Fruit fly (Drosophila melanogaster): ENCODE measurements around the gene Gdap1.

Gene Gdap1

dm6 chr3L:5186807-5187571, 45.2 kb downstream of the Gdap1 start (continued):
- TF ChIP-seq CG4360 (GFP tag; IDR thresholded peaks at IDR 0.05) (peak; percentile 70), CG8290 (GFP tag; optimal IDR thresholded peaks at IDR 0.05) (peak; percentile 83), CG8290 (tag; optimal IDR thresholded peaks at IDR 0.05) (peak in 1 of 2 experiments; percentile 98), Med (GFP tag) (peak; percentile 97), CG1832 (GFP tag; optimal IDR thresholded peaks at IDR 0.05) (peak; percentile 28), slbo (GFP tag; IDR thresholded peaks at IDR 0.05) (peak; percentile 88), pnt (GFP tag; optimal IDR thresholded peaks at IDR 0.05) (peak; percentile 87), sr (GFP tag; IDR thresholded peaks at IDR 0.05) (peak; percentile 59; the same call in 1 of the 3 replicates), Trl (optimal IDR thresholded peaks at IDR 0.05) (peak in 1 of 2 experiments; percentile 8), Trl (GFP tag; optimal IDR thresholded peaks at IDR 0.05) (peak; percentile 88), Oli (tag; optimal IDR thresholded peaks at IDR 0.05) (peak; percentile 93), CG17328 (GFP tag; IDR thresholded peaks at IDR 0.05) (peak; percentile 95), CG15696 (tag; optimal IDR thresholded peaks at IDR 0.05) (peak; percentile 75), sc (optimal IDR thresholded peaks at IDR 0.05) (no peak), sc (GFP tag; optimal IDR thresholded peaks at IDR 0.05) (peak; percentile 82), Taf1 (GFP tag; IDR thresholded peaks at IDR 0.05) (peak; percentile 54; the same call in 1 of the 2 replicates), CG6175 (GFP tag; IDR thresholded peaks at IDR 0.05) (peak; percentile 74; the same call in 2 of the 3 replicates), pho (GFP tag; optimal IDR thresholded peaks at IDR 0.05) (peak; percentile 73), lmd (GFP tag; IDR thresholded peaks at IDR 0.05) (peak; percentile 91), NK7.1 (GFP tag; optimal IDR thresholded peaks at IDR 0.05) (peak; percentile 67), CG4730 (GFP tag; IDR thresholded peaks at IDR 0.05) (peak; percentile 81), C15 (GFP tag; IDR thresholded peaks at IDR 0.05) (peak; percentile 11; the same call in 1 of the 3 replicates), Opbp (GFP tag; IDR thresholded peaks at IDR 0.05; ENCODE audit: partially characterized antibody) (no peak), Hey (tag; optimal IDR thresholded peaks at IDR 0.05) (peak; percentile 50), NC2α (GFP tag; optimal IDR thresholded peaks at IDR 0.05) (peak; percentile 59), CkIIα-i1 (GFP tag; IDR thresholded peaks at IDR 0.05) (no peak), BtbVII (GFP tag; optimal IDR thresholded peaks at IDR 0.05) (peak; percentile 83), salm (tag; optimal IDR thresholded peaks at IDR 0.05) (peak; percentile 83), vvl (GFP tag; IDR thresholded peaks at IDR 0.05) (peak; percentile 95), CG31388 (GFP tag; optimal IDR thresholded peaks at IDR 0.05) (peak; percentile 48), fd102C (GFP tag; optimal IDR thresholded peaks at IDR 0.05) (peak; percentile 73), chinmo (GFP tag; IDR thresholded peaks at IDR 0.05; ENCODE audit: partially characterized antibody) (peak; percentile 79; the same call in 1 of the 4 replicates), Hr3 (GFP tag; optimal IDR thresholded peaks at IDR 0.05) (peak; percentile 82), TFAM (GFP tag; optimal IDR thresholded peaks at IDR 0.05) (peak; percentile 68), Chrac-16 (GFP tag; optimal IDR thresholded peaks at IDR 0.05) (peak; percentile 85), CG11247 (GFP tag; IDR thresholded peaks at IDR 0.05) (peak; percentile 79), NFAT (GFP tag; IDR thresholded peaks at IDR 0.05) (peak; percentile 67), pum (GFP tag; optimal IDR thresholded peaks at IDR 0.05) (peak; percentile 86), sima (GFP tag; optimal IDR thresholded peaks at IDR 0.05) (peak; percentile 85), dan (GFP tag; IDR thresholded peaks at IDR 0.05) (no peak; the same call in 1 of the 2 replicates), CG13296 (GFP tag; optimal IDR thresholded peaks at IDR 0.05) (peak; percentile 71), cwo (GFP tag; optimal IDR thresholded peaks at IDR 0.05) (peak; percentile 85), gem (tag; optimal IDR thresholded peaks at IDR 0.05) (peak; percentile 95), bcd (GFP tag; optimal IDR thresholded peaks at IDR 0.05) (peak; percentile 89), Lhr (GFP tag; optimal IDR thresholded peaks at IDR 0.05) (peak; percentile 68), CG12219 (GFP tag; optimal IDR thresholded peaks at IDR 0.05) (peak; percentile 91), Awh (GFP tag; IDR thresholded peaks at IDR 0.05) (peak; percentile 92), Hr51 (GFP tag; optimal IDR thresholded peaks at IDR 0.05) (peak; percentile 68 to 89), run (tag; optimal IDR thresholded peaks at IDR 0.05) (peak; percentile 85), Nf-YB (GFP tag; optimal IDR thresholded peaks at IDR 0.05) (peak; percentile 79)

Measured in whole organism, embryonic.